Fruit fly (Drosophila melanogaster) whole organism, embryonic: ENCODE measurements around the gene ara.
A peak's percentile ranks its signal among the peaks of the same experiment; 100 is the strongest.

ENCODE experiments used
- Aef1 ChIP-seq: fragments of 200-800 bp; sonication (Bioruptor generic); IDR thresholded peaks from 3 replicates; pipeline ENCODE4 v1.3.6; 2022; ENCODE audit warnings: missing biosample characterization, missing genetic modification characterization
- Bgb ChIP-seq: fragments of 200-800 bp; sonication (Bioruptor generic); IDR thresholded peaks from 2 replicates; pipeline ENCODE4 v1.3.6; 2022; ENCODE audit warnings: missing biosample characterization, missing genetic modification characterization; ENCODE audit not compliant: partially characterized antibody
- CG1024 ChIP-seq: fragments of 200-800 bp; sonication (Bioruptor generic); IDR thresholded peaks from 2 replicates; pipeline ENCODE4 v1.3.6; 2022; ENCODE audit warnings: missing biosample characterization, missing genetic modification characterization
- CG10321 ChIP-seq: fragments of 200-800 bp; sonication (Bioruptor generic); IDR thresholded peaks from 2 replicates; pipeline ENCODE4 v1.3.6; 2022; ENCODE audit warnings: missing biosample characterization, missing genetic modification characterization
- CG10366 ChIP-seq: fragments of 200-800 bp; sonication (Bioruptor generic); IDR thresholded peaks from 2 replicates; pipeline ENCODE4 v1.3.6; 2022; ENCODE audit warnings: missing biosample characterization, missing genetic modification characterization
- CG13624 ChIP-seq: fragments of 200-800 bp; sonication (Bioruptor generic); optimal IDR thresholded peaks from 2 replicates; lab custom pipeline; 2016; ENCODE audit warnings: missing biosample characterization, missing genetic modification characterization
- CG13894 ChIP-seq: fragments of 200-800 bp; sonication (Bioruptor generic); optimal IDR thresholded peaks from 3 replicates; lab custom pipeline; 2018; ENCODE audit warnings: missing biosample characterization, mild to moderate bottlenecking, missing genetic modification characterization, moderate library complexity
- CG1603 ChIP-seq: fragments of 200-800 bp; sonication (Bioruptor generic); optimal IDR thresholded peaks from 2 replicates; lab custom pipeline; 2019; ENCODE audit warnings: missing biosample characterization, mild to moderate bottlenecking, missing genetic modification characterization, moderate library complexity
- CG17359 ChIP-seq: fragments of 200-800 bp; sonication (Bioruptor generic); optimal IDR thresholded peaks from 3 replicates; lab custom pipeline; 2018; ENCODE audit warnings: missing biosample characterization, mild to moderate bottlenecking, missing genetic modification characterization, moderate library complexity
- CG1832 ChIP-seq: fragments of 200-800 bp; sonication (Bioruptor generic); optimal IDR thresholded peaks from 2 replicates; lab custom pipeline; 2017; ENCODE audit warnings: missing biosample characterization, mild to moderate bottlenecking, missing genetic modification characterization, inconsistent platforms
- CG2129 ChIP-seq: fragments of 200-800 bp; sonication (Bioruptor generic); IDR thresholded peaks from 2 replicates; pipeline ENCODE4 v1.3.6; 2022; ENCODE audit warnings: missing biosample characterization, missing genetic modification characterization; ENCODE audit not compliant: partially characterized antibody
- CG2199 ChIP-seq: fragments of 200-800 bp; sonication (Bioruptor generic); IDR thresholded peaks from 3 replicates; pipeline ENCODE4 v1.3.6; 2022; ENCODE audit warnings: missing biosample characterization, missing genetic modification characterization
- CG2889 ChIP-seq: fragments of 200-800 bp; sonication (Bioruptor generic); IDR thresholded peaks from 3 replicates; pipeline ENCODE4 v1.3.6; 2022; ENCODE audit warnings: missing biosample characterization, missing genetic modification characterization
- CG3838 ChIP-seq: fragments of 200-800 bp; sonication (Bioruptor generic); optimal IDR thresholded peaks from 3 replicates; lab custom pipeline; 2016; ENCODE audit warnings: missing biosample characterization, missing genetic modification characterization
- CG4730 ChIP-seq: fragments of 200-800 bp; sonication (Bioruptor generic); IDR thresholded peaks from 2 replicates; pipeline ENCODE4 v1.3.6; 2022; ENCODE audit warnings: missing biosample characterization, missing genetic modification characterization
- CG7987 ChIP-seq: fragments of 200-800 bp; sonication (Bioruptor generic); optimal IDR thresholded peaks from 2 replicates; lab custom pipeline; 2018; ENCODE audit warnings: missing biosample characterization, mild to moderate bottlenecking, missing genetic modification characterization, moderate library complexity
- CG8290 ChIP-seq, 3 experiments: fragments of 200-800 bp; sonication (Bioruptor generic); optimal IDR thresholded peaks; 2 replicates each; lab custom pipeline; 2016 to 2019; ENCODE audit warnings: missing biosample characterization in 3 of 3, missing genetic modification characterization in 3 of 3, mild to moderate bottlenecking in 2 of 3, moderate library complexity in 1 of 3
- Deaf1 ChIP-seq: fragments of 200-800 bp; optimal IDR thresholded peaks from 3 replicates; lab custom pipeline; 2019; ENCODE audit warnings: missing biosample characterization, mild to moderate bottlenecking, missing genetic modification characterization, moderate library complexity
- Dfd ChIP-seq, 2 experiments: fragments of >200 bp; optimal IDR thresholded peaks; 2 replicates each; lab custom pipeline; 2017; ENCODE audit warnings: missing biosample characterization in 2 of 2, missing genetic modification characterization in 2 of 2
- Doc3 ChIP-seq: fragments of 200-800 bp; sonication (Bioruptor generic); IDR thresholded peaks from 3 replicates; pipeline ENCODE4 v1.3.6; 2022; ENCODE audit warnings: missing biosample characterization, missing genetic modification characterization; ENCODE audit not compliant: partially characterized antibody
- GATAe ChIP-seq: fragments of 200-800 bp; sonication (Bioruptor generic); conservative IDR thresholded peaks from 2 replicates; pipeline ENCODE4 v1.3.6; 2022; ENCODE audit warnings: missing biosample characterization, missing genetic modification characterization
- HLH3B ChIP-seq: fragments of 200-800 bp; sonication (Bioruptor generic); IDR thresholded peaks from 2 replicates; pipeline ENCODE4 v1.3.6; 2022; ENCODE audit warnings: missing biosample characterization, missing genetic modification characterization
- HmgD ChIP-seq: fragments of 200-800 bp; sonication (Bioruptor generic); optimal IDR thresholded peaks from 3 replicates; lab custom pipeline; 2016; ENCODE audit warnings: missing biosample characterization, missing genetic modification characterization
- Hr39 ChIP-seq: fragments of >200 bp; optimal IDR thresholded peaks from 2 replicates; lab custom pipeline; 2017
- Lhr ChIP-seq: fragments of 200-800 bp; sonication (Bioruptor generic); optimal IDR thresholded peaks from 3 replicates; lab custom pipeline; 2017; ENCODE audit warnings: mild to moderate bottlenecking, missing biosample characterization, missing genetic modification reagents, missing genetic modification characterization
- Med ChIP-seq: fragments of 200-800 bp; sonication (Bioruptor generic); peaks from one replicate; lab custom pipeline; 2016; ENCODE audit warnings: missing biosample characterization, missing genetic modification characterization, mild to moderate bottlenecking, inconsistent platforms, moderate library complexity
- Nf-YA ChIP-seq: fragments of 200-800 bp; sonication (Bioruptor generic); IDR thresholded peaks from 2 replicates; pipeline ENCODE4 v1.3.6; 2022; ENCODE audit warnings: missing biosample characterization, missing genetic modification characterization
- Nf-YC ChIP-seq: fragments of 200-800 bp; optimal IDR thresholded peaks from 3 replicates; lab custom pipeline; 2019; ENCODE audit warnings: missing biosample characterization, mild to moderate bottlenecking, missing genetic modification characterization, moderate library complexity
- Opbp ChIP-seq: fragments of 200-800 bp; sonication (Bioruptor generic); IDR thresholded peaks from 3 replicates; pipeline ENCODE4 v1.3.6; 2022; ENCODE audit warnings: missing biosample characterization, missing genetic modification characterization; ENCODE audit not compliant: partially characterized antibody
- Ssrp ChIP-seq: fragments of 200-800 bp; sonication (Bioruptor generic); optimal IDR thresholded peaks from 2 replicates; lab custom pipeline; 2018; ENCODE audit warnings: missing biosample characterization, mild to moderate bottlenecking, missing genetic modification characterization, moderate library complexity
- ac ChIP-seq: fragments of 200-800 bp; sonication (Bioruptor generic); optimal IDR thresholded peaks from 3 replicates; lab custom pipeline; 2017; ENCODE audit warnings: missing biosample characterization, mild to moderate bottlenecking, missing genetic modification characterization
- amos ChIP-seq: fragments of 200-800 bp; sonication (Bioruptor generic); IDR thresholded peaks from 2 replicates; pipeline ENCODE4 v1.3.6; 2022; ENCODE audit warnings: missing biosample characterization, missing genetic modification characterization; ENCODE audit not compliant: partially characterized antibody
- ash1 ChIP-seq: fragments of 200-800 bp; sonication (Bioruptor generic); optimal IDR thresholded peaks from 2 replicates; lab custom pipeline; 2018; ENCODE audit warnings: missing biosample characterization, mild to moderate bottlenecking, missing genetic modification characterization
- az2 ChIP-seq: fragments of 200-800 bp; sonication (Bioruptor generic); optimal IDR thresholded peaks from 3 replicates; lab custom pipeline; 2016; ENCODE audit warnings: missing biosample characterization, missing genetic modification characterization
- caup ChIP-seq: fragments of 200-800 bp; sonication (Bioruptor generic); optimal IDR thresholded peaks from 3 replicates; lab custom pipeline; 2017; ENCODE audit warnings: missing biosample characterization, mild to moderate bottlenecking, missing genetic modification characterization, moderate library complexity; ENCODE audit not compliant: severe bottlenecking
- chn ChIP-seq: fragments of 200-800 bp; sonication (Bioruptor generic); optimal IDR thresholded peaks from 2 replicates; lab custom pipeline; 2016; ENCODE audit warnings: missing biosample characterization, missing genetic modification characterization
- ewg ChIP-seq: fragments of 200-800 bp; sonication (Bioruptor generic); optimal IDR thresholded peaks from 3 replicates; lab custom pipeline; 2017; ENCODE audit warnings: mild to moderate bottlenecking, missing biosample characterization, missing genetic modification reagents, missing genetic modification characterization
- gcm ChIP-seq: fragments of 200-800 bp; sonication (Bioruptor generic); optimal IDR thresholded peaks from 2 replicates; lab custom pipeline; 2019; ENCODE audit warnings: missing biosample characterization, mild to moderate bottlenecking, missing genetic modification characterization, moderate library complexity
- insv ChIP-seq, 2 experiments: fragments of 200-800 bp; sonication (Bioruptor generic); optimal IDR thresholded peaks; 3 replicates each; lab custom pipeline; 2016 to 2018; ENCODE audit warnings: missing biosample characterization in 2 of 2, missing genetic modification characterization in 2 of 2
- jigr1 ChIP-seq: fragments of 200-800 bp; sonication (Bioruptor generic); IDR thresholded peaks from 3 replicates; pipeline ENCODE4 v1.3.6; 2022; ENCODE audit warnings: missing biosample characterization, missing genetic modification characterization
- jing ChIP-seq: fragments of 200-800 bp; sonication (Bioruptor generic); optimal IDR thresholded peaks from 2 replicates; lab custom pipeline; 2018; ENCODE audit warnings: missing biosample characterization, mild to moderate bottlenecking, missing genetic modification characterization
- kah ChIP-seq: fragments of 200-800 bp; sonication (Bioruptor generic); optimal IDR thresholded peaks from 2 replicates; lab custom pipeline; 2018; ENCODE audit warnings: missing biosample characterization, mild to moderate bottlenecking, missing genetic modification characterization
- lab ChIP-seq: fragments of 200-800 bp; sonication (Bioruptor generic); optimal IDR thresholded peaks from 3 replicates; lab custom pipeline; 2017; ENCODE audit warnings: missing biosample characterization, missing genetic modification characterization, mild to moderate bottlenecking, moderate library complexity, missing genetic modification reagents
- lov ChIP-seq, 2 experiments: fragments of 200-800 bp in 1 of 2; fragments of >200 bp in 1 of 2; sonication (Bioruptor generic) in 1 of 2; IDR thresholded peaks in 1 of 2; optimal IDR thresholded peaks in 1 of 2; 2 replicates in 1 of 2; 3 replicates in 1 of 2; pipeline versions ENCODE4 v1.3.6 to Lab custom; 2017 to 2022; ENCODE audit warnings: missing biosample characterization in 1 of 2, missing genetic modification characterization in 1 of 2
- pan ChIP-seq, 4 experiments: fragments of >200 bp in 3 of 4; fragments of 200-800 bp in 1 of 4; sonication (Bioruptor generic) in 1 of 4; optimal IDR thresholded peaks in 3 of 4; IDR thresholded peaks in 1 of 4; 2 replicates each; pipeline versions ENCODE4 v1.3.6 to Lab custom; 2017 to 2022; ENCODE audit warnings: missing biosample characterization in 2 of 4, missing genetic modification characterization in 2 of 4, mixed read lengths in 1 of 4
- tup ChIP-seq: fragments of 200-800 bp; sonication (Bioruptor generic); optimal IDR thresholded peaks from 2 replicates; lab custom pipeline; 2016; ENCODE audit warnings: missing biosample characterization, mild to moderate bottlenecking, missing genetic modification characterization, moderate library complexity
- vvl ChIP-seq: fragments of 200-800 bp; sonication (Bioruptor generic); IDR thresholded peaks from 2 replicates; pipeline ENCODE4 v1.3.6; 2022; ENCODE audit warnings: missing biosample characterization, missing genetic modification characterization
- zfh1 ChIP-seq: fragments of 200-800 bp; sonication (Bioruptor generic); IDR thresholded peaks from 3 replicates; pipeline ENCODE4 v1.3.6; 2022; ENCODE audit warnings: missing biosample characterization, missing genetic modification characterization
- zfh2 ChIP-seq: fragments of 200-800 bp; sonication (Bioruptor generic); optimal IDR thresholded peaks from 2 replicates; lab custom pipeline; 2016; ENCODE audit warnings: missing biosample characterization, missing genetic modification characterization

Gene ara

DNA sequence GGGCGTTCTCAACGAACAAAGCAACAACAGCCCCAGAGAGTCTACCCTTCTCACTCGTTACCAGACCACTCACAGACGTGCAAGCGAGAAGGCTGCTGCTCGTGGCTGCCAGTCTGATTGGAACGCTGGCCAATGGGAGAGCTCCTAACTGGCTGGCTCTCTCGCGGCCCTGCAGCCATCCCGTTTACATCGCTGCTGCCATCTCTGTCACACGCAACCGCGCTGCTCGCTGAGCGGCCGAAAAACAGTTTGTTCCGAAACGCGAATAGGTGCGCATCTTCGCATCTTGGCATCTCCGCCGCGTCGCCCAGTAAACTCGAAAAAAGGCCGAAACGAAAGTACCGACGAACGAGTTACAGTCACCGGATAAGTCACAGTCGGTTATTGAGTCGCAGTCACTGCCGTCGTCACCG is 28.9 kb downstream of the ara start, which contains the start of gene caup (continued):
- no peak for TF ChIP-seq CG13894 (tag; lab: Kevin White, UChicago)
- no peak for TF ChIP-seq lov (optimal IDR thresholded peaks at IDR 0.05; lab: Kevin White, UChicago)
- 0 out of 3 replicates have a peak, but pooled peaks have one; percentile 53 for TF ChIP-seq lov (GFP tag; IDR thresholded peaks at IDR 0.05; lab: Robert Waterston, UW)
- TF ChIP-seq Dfd (GFP tag; optimal IDR thresholded peaks at IDR 0.05; lab: Kevin White, UChicago) = no peak
- TF ChIP-seq lab (GFP tag; lab: Kevin White, UChicago) = no peak
- TF ChIP-seq zfh1 (GFP tag; lab: Robert Waterston, UW) = peak; percentile 44; the same call in 1 of the 3 replicates
- TF ChIP-seq CG2199 (GFP tag; lab: Robert Waterston, UW) = peak; percentile 75; the same call in 2 of the 3 replicates
- peak; percentile 59 for TF ChIP-seq ash1 (GFP tag; lab: Kevin White, UChicago)
- no peak for TF ChIP-seq tup (GFP tag; lab: Kevin White, UChicago)
- no peak for TF ChIP-seq kah (GFP tag; lab: Kevin White, UChicago)
- no peak for TF ChIP-seq zfh2 (GFP tag; lab: Kevin White, UChicago)
- TF ChIP-seq CG7987 (GFP tag; lab: Kevin White, UChicago) = no peak
- no peak for TF ChIP-seq Doc3
- TF ChIP-seq CG3838 = no peak
- TF ChIP-seq Opbp = peak; percentile 65
- no peak for TF ChIP-seq CG8290 (GFP tag; optimal IDR thresholded peaks at IDR 0.05; lab: Kevin White, UChicago)
- TF ChIP-seq CG8290 (tag; optimal IDR thresholded peaks at IDR 0.05; lab: Kevin White, UChicago) = no peak
- TF ChIP-seq jing = peak; percentile 77
- peak; percentile 36 for TF ChIP-seq HmgD (GFP tag; lab: Kevin White, UChicago)
- no peak for TF ChIP-seq CG13624
- TF ChIP-seq CG10366 (GFP tag; lab: Robert Waterston, UW) = no peak
- TF ChIP-seq Bgb (GFP tag; lab: Robert Waterston, UW) = peak; percentile 25; the same call in 1 of the 2 replicates
- TF ChIP-seq chn (GFP tag; lab: Kevin White, UChicago) = no peak
- TF ChIP-seq az2 (GFP tag; lab: Kevin White, UChicago) = no peak
- peak; percentile 21 for TF ChIP-seq gcm (GFP tag; lab: Kevin White, UChicago)
- peak; percentile 44 for TF ChIP-seq caup (GFP tag; lab: Kevin White, UChicago)
- TF ChIP-seq Ssrp = no peak
- no peak for TF ChIP-seq ac
- no peak for TF ChIP-seq CG4730 (GFP tag; lab: Robert Waterston, UW)
- TF ChIP-seq Deaf1 (tag; lab: Kevin White, UChicago) = peak; percentile 93
- TF ChIP-seq insv (GFP tag; optimal IDR thresholded peaks at IDR 0.05; lab: Kevin White, UChicago) = peak; percentile 75 to 97
- TF ChIP-seq CG1603 = no peak
- TF ChIP-seq Nf-YC (tag; lab: Kevin White, UChicago) = peak; percentile 100
- no peak for TF ChIP-seq CG2129 (GFP tag; lab: Robert Waterston, UW)
- no peak for TF ChIP-seq GATAe
- TF ChIP-seq ewg = peak; percentile 75
- peak; percentile 80 for TF ChIP-seq Med (GFP tag; lab: Kevin White, UChicago)
- TF ChIP-seq Hr39 (lab: Kevin White, UChicago) = no peak
- peak; percentile 98 for TF ChIP-seq CG10321 (GFP tag; lab: Robert Waterston, UW)
- TF ChIP-seq Aef1 (GFP tag; lab: Robert Waterston, UW) = peak; percentile 85; the same call in 2 of the 3 replicates
- TF ChIP-seq HLH3B (GFP tag; lab: Robert Waterston, UW) = no peak
- no peak for TF ChIP-seq CG1024 (GFP tag; lab: Robert Waterston, UW)
- no peak for TF ChIP-seq jigr1 (GFP tag; lab: Robert Waterston, UW)
- peak; percentile 99 for TF ChIP-seq CG1832 (GFP tag; lab: Kevin White, UChicago)
- TF ChIP-seq CG17359 = no peak
- TF ChIP-seq CG2889 (GFP tag; lab: Robert Waterston, UW) = no peak
- TF ChIP-seq Nf-YA = peak; percentile 100
- TF ChIP-seq Lhr (GFP tag; lab: Kevin White, UChicago) = no peak
- peak; percentile 21; the same call in 1 of the 2 replicates for TF ChIP-seq amos (GFP tag; lab: Robert Waterston, UW)
- peak; percentile 51; the same call in 1 of the 2 replicates for TF ChIP-seq vvl (GFP tag; lab: Robert Waterston, UW)
- TF ChIP-seq pan (optimal IDR thresholded peaks at IDR 0.05; lab: Kevin White, UChicago) = no peak
- peak in 1 of 2 experiments; percentile 20 for TF ChIP-seq pan (GFP tag; optimal IDR thresholded peaks at IDR 0.05 in 1 of 2, IDR thresholded peaks at IDR 0.05 in 1 of 2)
